Worm (Caenorhabditis elegans): ENCODE results near the gene ref-2.

ref-2 gene

ce11 chrX:7743939-7744338, at the start of gene ref-2:
Gene ref-2 (plus strand): TSS chrX:7744239.
- TF ChIP-seq hsf-1 (GFP tag; IDR thresholded peaks at IDR 0.05) (no peak), F33H1.4 (GFP tag; IDR thresholded peaks at IDR 0.05) (no peak), madf-6 (GFP tag; IDR thresholded peaks at IDR 0.05) (no peak), zim-3 (tag; optimal IDR thresholded peaks at IDR 0.05) (no peak), cebp-1 (GFP tag; IDR thresholded peaks at IDR 0.05) (no peak), cebp-1 (tag; optimal IDR thresholded peaks at IDR 0.05) (no peak), ceh-79 (tag; optimal IDR thresholded peaks at IDR 0.05) (no peak), lin-40 (tag; optimal IDR thresholded peaks at IDR 0.05) (no peak), snpc-1.3 (tag; optimal IDR thresholded peaks at IDR 0.05; ENCODE audit: insufficient read depth) (no peak)

- no peak for TF ChIP-seq madf-6 (GFP tag; IDR thresholded peaks at IDR 0.05)
- no peak for TF ChIP-seq ztf-26 (tag; optimal IDR thresholded peaks at IDR 0.05)
- no peak for TF ChIP-seq ets-4 (GFP tag; optimal IDR thresholded peaks at IDR 0.05)
- no peak for TF ChIP-seq madf-8 (GFP tag; conservative IDR thresholded peaks at IDR 0.05)
- TF ChIP-seq lin-54 (GFP tag; optimal IDR thresholded peaks at IDR 0.05) = no peak
- no peak for TF ChIP-seq attf-3 (GFP tag; conservative IDR thresholded peaks at IDR 0.05)
- TF ChIP-seq lsl-1 (GFP tag; optimal IDR thresholded peaks at IDR 0.05) = no peak
- no peak for TF ChIP-seq madf-10 (tag; optimal IDR thresholded peaks at IDR 0.05)
- no peak for TF ChIP-seq mes-4 (tag; optimal IDR thresholded peaks at IDR 0.05)
- TF ChIP-seq ztf-18 (tag; optimal IDR thresholded peaks at IDR 0.05) = no peak
- no peak for TF ChIP-seq hmg-20 (GFP tag; IDR thresholded peaks at IDR 0.05)
- no peak for TF ChIP-seq cebp-2 (GFP tag; IDR thresholded peaks at IDR 0.05)
- TF ChIP-seq repo-1 (tag; optimal IDR thresholded peaks at IDR 0.05) = no peak
Observed at ce11 chrX:7703863-7704262, 40.2 kb upstream of the ref-2 start.

ce11 chrX:7707031-7707430, 37.0 kb upstream of the ref-2 start, which contains the start of gene kvs-1:
Gene kvs-1 (minus strand): TSS chrX:7707131.
- TF ChIP-seq attf-3 (GFP tag; conservative IDR thresholded peaks at IDR 0.05) (no peak), ztf-6 (GFP tag; IDR thresholded peaks at IDR 0.05) (no peak), ceh-58 (GFP tag; IDR thresholded peaks at IDR 0.05) (no peak)

ce11 chrX:7710187-7710586, 33.9 kb upstream of the ref-2 start:
- TF ChIP-seq egl-44 (GFP tag; IDR thresholded peaks at IDR 0.05) (no peak), lag-1 (GFP tag; IDR thresholded peaks at IDR 0.05) (0 out of 2 replicates have a peak, but pooled peaks have one; percentile 10), B0261.1 (tag; optimal IDR thresholded peaks at IDR 0.05) (no peak), bed-2 (GFP tag; IDR thresholded peaks at IDR 0.05) (no peak), F49E8.2 (tag; optimal IDR thresholded peaks at IDR 0.05; ENCODE audit: insufficient read depth) (no peak), madf-6 (GFP tag; IDR thresholded peaks at IDR 0.05) (no peak)

ce11 chrX:7710643-7711042, 33.4 kb upstream of the ref-2 start, which contains the start of gene K09F5.4:
Gene K09F5.4 (minus strand): TSS chrX:7710743.
- TF ChIP-seq madf-3 (GFP tag; IDR thresholded peaks at IDR 0.05) (no peak), F39B2.1 (GFP tag; IDR thresholded peaks at IDR 0.05) (no peak), akir-1 (GFP tag; optimal IDR thresholded peaks at IDR 0.05) (no peak), F57C9.4 (tag; optimal IDR thresholded peaks at IDR 0.05) (no peak), ceh-40 (GFP tag; IDR thresholded peaks at IDR 0.05) (no peak), B0019.2 (GFP tag; conservative IDR thresholded peaks at IDR 0.05) (no peak), rec-8 (tag; optimal IDR thresholded peaks at IDR 0.05) (no peak), Y56A3A.18 (GFP tag; IDR thresholded peaks at IDR 0.05) (no peak), ceh-100 (GFP tag; IDR thresholded peaks at IDR 0.05) (no peak), let-607 (tag; optimal IDR thresholded peaks at IDR 0.05) (no peak), lin-35 (GFP tag; optimal IDR thresholded peaks at IDR 0.05) (no peak), pha-4 (tag; optimal IDR thresholded peaks at IDR 0.05) (no peak), nhr-27 (tag; optimal IDR thresholded peaks at IDR 0.05) (no peak), mel-28 (tag; optimal IDR thresholded peaks at IDR 0.05; ENCODE audit: borderline replicate concordance) (no peak), attf-6 (GFP tag; IDR thresholded peaks at IDR 0.05) (no peak), F37B4.10 (GFP tag; IDR thresholded peaks at IDR 0.05) (no peak)
